Fruit fly (Drosophila melanogaster): ENCODE data around the gene Peritrophin-15b.
A peak's percentile ranks its signal among the peaks of the same experiment; 100 is the strongest.

Gene Peritrophin-15b

dm6 chr2L:8402928-8403285 lies 8.2 kb upstream of the Peritrophin-15b start, which contains the start of gene fy:
fy (minus strand) TSS chr2L:8403280.
- TF ChIP-seq CG6163 (GFP tag; IDR thresholded peaks at IDR 0.05) (no peak), dsx (GFP tag; optimal IDR thresholded peaks at IDR 0.05; ENCODE audit: poor library complexity, severe bottlenecking) (no peak), CG3919 (GFP tag; optimal IDR thresholded peaks at IDR 0.05) (no peak), Blimp-1 (GFP tag; optimal IDR thresholded peaks at IDR 0.05) (no peak), topi (GFP tag; optimal IDR thresholded peaks at IDR 0.05) (no peak), Sox102F (GFP tag; optimal IDR thresholded peaks at IDR 0.05) (no peak), Lpt (GFP tag; optimal IDR thresholded peaks at IDR 0.05) (no peak)

- TF ChIP-seq lz (GFP tag; optimal IDR thresholded peaks at IDR 0.05): no peak
- peak; percentile 87 for TF ChIP-seq vri (GFP tag; optimal IDR thresholded peaks at IDR 0.05)
- TF ChIP-seq Sox15 (GFP tag; optimal IDR thresholded peaks at IDR 0.05): no peak
- TF ChIP-seq eg (GFP tag; IDR thresholded peaks at IDR 0.05): no peak
- no peak for TF ChIP-seq CG7368 (GFP tag; optimal IDR thresholded peaks at IDR 0.05)
- no peak for TF ChIP-seq topi (GFP tag; optimal IDR thresholded peaks at IDR 0.05)
These were observed 5.3 kb upstream of the Peritrophin-15b start, which contains the start of gene CG31898 for dm6 chr2L:8399863-8400598. CG31898 (plus strand) TSS chr2L:8400421.

DNA sequence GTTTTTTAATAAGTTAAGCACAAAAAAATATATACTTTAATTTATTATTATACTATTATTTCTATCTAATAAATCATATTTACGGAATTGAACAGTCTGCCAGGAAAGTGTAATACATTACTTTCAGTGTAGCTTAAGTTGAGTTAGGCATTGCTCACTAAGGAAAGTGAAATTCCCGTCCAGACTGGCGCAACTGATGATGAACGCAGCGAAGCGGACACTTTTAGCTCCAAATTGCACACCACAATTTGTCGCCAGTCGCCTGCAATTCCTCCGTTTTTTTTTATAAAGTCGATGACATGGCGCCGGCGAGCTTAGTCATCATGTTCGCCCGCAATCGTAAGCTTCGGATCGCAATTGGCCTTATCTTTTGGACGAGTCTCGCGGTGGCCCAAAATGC lies 4.0 kb upstream of the Peritrophin-15b start, which contains the start of gene CG13386:
Gene CG13386 (plus strand): TSS at position 301 of the 400 bp plus-strand sequence.
- no peak for TF ChIP-seq acj6 (GFP tag; optimal IDR thresholded peaks at IDR 0.05)
- no peak for TF ChIP-seq vri (GFP tag; optimal IDR thresholded peaks at IDR 0.05)
- TF ChIP-seq salr (GFP tag; optimal IDR thresholded peaks at IDR 0.05): no peak
- no peak for TF ChIP-seq Met (GFP tag; optimal IDR thresholded peaks at IDR 0.05)
- no peak for TF ChIP-seq CG6808 (GFP tag; optimal IDR thresholded peaks at IDR 0.05)
- no peak for TF ChIP-seq CG1621 (tag; optimal IDR thresholded peaks at IDR 0.05)
- no peak for TF ChIP-seq CG16779 (tag; optimal IDR thresholded peaks at IDR 0.05)
- TF ChIP-seq CG11762 (GFP tag; optimal IDR thresholded peaks at IDR 0.05; ENCODE audit: insufficient read depth): no peak
- no peak for TF ChIP-seq Hr4 (GFP tag; optimal IDR thresholded peaks at IDR 0.05)
- no peak for TF ChIP-seq CG7368 (GFP tag; optimal IDR thresholded peaks at IDR 0.05)
- TF ChIP-seq eg (GFP tag; IDR thresholded peaks at IDR 0.05): no peak
- TF ChIP-seq CG34406 (GFP tag; optimal IDR thresholded peaks at IDR 0.05): no peak
- TF ChIP-seq lz (GFP tag; optimal IDR thresholded peaks at IDR 0.05): no peak
- no peak for TF ChIP-seq Gug (GFP tag; IDR thresholded peaks at IDR 0.05)
- TF ChIP-seq dsx (GFP tag; optimal IDR thresholded peaks at IDR 0.05; ENCODE audit: poor library complexity, severe bottlenecking): no peak
- TF ChIP-seq Lpt (GFP tag; optimal IDR thresholded peaks at IDR 0.05): no peak
- no peak for TF ChIP-seq Sox102F (GFP tag; optimal IDR thresholded peaks at IDR 0.05)
- TF ChIP-seq pdm3 (GFP tag; optimal IDR thresholded peaks at IDR 0.05): no peak

DNA sequence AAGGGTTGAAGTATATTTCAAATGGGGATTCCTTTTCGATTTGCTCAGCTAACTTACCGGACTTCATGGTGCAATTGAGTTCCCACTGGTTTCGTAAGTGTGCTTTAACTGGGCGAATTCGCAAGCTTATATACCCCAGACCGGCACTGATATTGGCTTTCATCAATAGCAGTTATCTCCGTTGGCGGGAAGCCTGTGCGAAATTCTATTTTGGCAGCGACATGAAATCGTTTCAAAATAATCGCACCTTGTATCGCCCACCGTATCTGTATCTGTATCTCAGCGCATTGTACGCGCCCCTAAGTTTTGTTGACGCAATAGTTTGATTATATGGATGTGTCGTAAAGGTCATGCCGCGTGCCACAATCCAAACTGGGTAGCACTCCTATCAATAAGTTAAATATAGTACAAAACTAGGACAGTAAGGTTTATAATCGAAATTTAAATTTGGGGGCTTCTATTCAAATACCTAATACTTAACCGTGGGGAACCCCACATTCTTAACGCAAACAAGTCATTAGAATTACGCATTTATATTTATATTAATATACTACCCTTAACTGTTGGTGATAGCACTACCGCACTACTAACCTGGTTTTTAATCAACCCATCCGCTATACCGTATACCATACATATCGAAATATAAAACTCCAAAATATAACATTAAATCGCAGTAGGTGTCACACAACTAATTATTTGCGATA lies 1.4 kb upstream of the Peritrophin-15b start, which contains the start of the genes Peritrophin-15a and CG13385:
Gene Peritrophin-15a (minus strand): TSS at position 101 of the 704 bp plus-strand sequence.
Gene CG13385 (plus strand): TSS at position 654 of the 704 bp plus-strand sequence.
- no peak for TF ChIP-seq CG8632 (GFP tag; optimal IDR thresholded peaks at IDR 0.05)
- no peak for TF ChIP-seq fkh (GFP tag; optimal IDR thresholded peaks at IDR 0.05)
- TF ChIP-seq CG34406 (GFP tag; optimal IDR thresholded peaks at IDR 0.05): no peak
- no peak for TF ChIP-seq CG6808 (GFP tag; optimal IDR thresholded peaks at IDR 0.05)
- no peak for TF ChIP-seq Eip93F (GFP tag; optimal IDR thresholded peaks at IDR 0.05)
- TF ChIP-seq CG6163 (GFP tag; IDR thresholded peaks at IDR 0.05): no peak
- no peak for TF ChIP-seq esn (GFP tag; optimal IDR thresholded peaks at IDR 0.05)
- TF ChIP-seq fd85E (GFP tag; optimal IDR thresholded peaks at IDR 0.05): no peak
- no peak for TF ChIP-seq Eip78C (GFP tag)
- TF ChIP-seq Gug (GFP tag; IDR thresholded peaks at IDR 0.05): no peak
- TF ChIP-seq CG6854 (GFP tag; optimal IDR thresholded peaks at IDR 0.05): no peak
- no peak for TF ChIP-seq cyc (GFP tag; optimal IDR thresholded peaks at IDR 0.05)
- no peak for TF ChIP-seq CG15336 (GFP tag; IDR thresholded peaks at IDR 0.05)
- TF ChIP-seq Met (GFP tag; optimal IDR thresholded peaks at IDR 0.05): no peak
- TF ChIP-seq pdm3 (GFP tag; optimal IDR thresholded peaks at IDR 0.05): no peak
- TF ChIP-seq Sox14 (GFP tag; optimal IDR thresholded peaks at IDR 0.05): no peak
- no peak for TF ChIP-seq dsx (GFP tag; optimal IDR thresholded peaks at IDR 0.05; ENCODE audit: poor library complexity, severe bottlenecking)

Data from whole organism, prepupa.